Worm (Caenorhabditis elegans) whole organism, midembryonic: ENCODE measurements around the gene rhr-1.

Source experiments
- T22C8.4 ChIP-seq: fragments of 200-800 bp; sonication (Bioruptor generic); IDR thresholded peaks from 2 replicates; pipeline ENCODE4 v1.3.6; 2022; ENCODE audit warnings: missing genetic modification characterization, missing compliant biosample characterization
- cog-1 ChIP-seq: sonication (generic microtip); optimal IDR thresholded peaks from 2 replicates; lab custom pipeline; 2016; ENCODE audit warnings: missing genetic modification characterization, missing compliant biosample characterization
- flt-1 ChIP-seq: fragments of 200-800 bp; sonication (Bioruptor generic); IDR thresholded peaks from 2 replicates; pipeline ENCODE4 v1.3.6; 2022; ENCODE audit warnings: missing genetic modification characterization, missing compliant biosample characterization
- med-1 ChIP-seq: sonication (generic microtip); optimal IDR thresholded peaks from 2 replicates; lab custom pipeline; 2017; ENCODE audit warnings: missing genetic modification characterization, mild to moderate bottlenecking, missing compliant biosample characterization, antibody characterized with exemption, missing genetic modification reagents; ENCODE audit not compliant: insufficient read depth
- ref-1 ChIP-seq: fragments of 200-800 bp; sonication (Bioruptor generic); conservative IDR thresholded peaks from 2 replicates; pipeline ENCODE4 v1.3.6; 2022; ENCODE audit warnings: missing genetic modification reagents, missing genetic modification characterization, missing compliant biosample characterization
- ztf-29 ChIP-seq: fragments of 200-800 bp; sonication (Bioruptor generic); IDR thresholded peaks from 2 replicates; pipeline ENCODE4 v1.3.6; 2022; ENCODE audit warnings: missing genetic modification reagents, missing genetic modification characterization, missing compliant biosample characterization

DNA sequence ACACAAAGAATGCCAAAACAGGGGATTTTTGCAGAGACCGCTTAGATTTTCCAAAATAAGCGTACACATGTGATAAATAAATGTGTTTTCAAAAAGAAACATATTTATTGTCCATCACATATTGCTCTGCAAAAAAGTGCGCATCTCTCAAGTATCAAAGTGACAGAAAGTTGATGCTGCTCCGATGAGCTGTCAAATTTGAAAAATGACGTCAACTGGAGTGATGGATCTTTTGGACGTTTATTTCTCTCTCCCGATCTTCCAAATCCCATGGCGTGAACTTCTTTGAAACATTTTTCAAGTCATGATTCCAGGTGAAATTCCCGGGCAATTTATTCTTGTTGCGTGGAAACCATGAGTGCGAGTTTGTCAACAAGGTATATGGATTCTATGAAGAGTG is 19.0 kb upstream of the rhr-1 start:
- TF ChIP-seq flt-1 (GFP tag; lab: Robert Waterston, UW) (no peak), T22C8.4 (GFP tag; lab: Robert Waterston, UW) (no peak), cog-1 (tag; lab: Kevin White, UChicago) (no peak), ref-1 (GFP tag; lab: Robert Waterston, UW) (no peak), med-1 (no peak), ztf-29 (GFP tag; lab: Robert Waterston, UW) (no peak)
